Worm (Caenorhabditis elegans) whole organism, early embryonic: Measurements from ENCODE around the gene ZK177.1.

Experiments
- B0310.2 ChIP-seq: sonication (generic microtip); optimal IDR thresholded peaks from 2 replicates; lab custom pipeline; 2016; ENCODE audit warnings: mild to moderate bottlenecking, missing genetic modification characterization, missing compliant biosample characterization
- F13C5.2 ChIP-seq: sonication (generic microtip); optimal IDR thresholded peaks from 2 replicates; lab custom pipeline; 2017; ENCODE audit warnings: mild to moderate bottlenecking, missing genetic modification characterization, inconsistent platforms, missing compliant biosample characterization
- aly-1 ChIP-seq: sonication (generic microtip); optimal IDR thresholded peaks from 2 replicates; lab custom pipeline; 2016; ENCODE audit warnings: missing genetic modification characterization, missing compliant biosample characterization
- ama-1 ChIP-seq: fragments of 150-350 bp; optimal IDR thresholded peaks from 2 replicates; lab custom pipeline; 2014
- ceh-13 ChIP-seq: fragments of 200-800 bp; sonication (Bioruptor generic); optimal IDR thresholded peaks from 2 replicates; lab custom pipeline; 2018; ENCODE audit warnings: mild to moderate bottlenecking, missing genetic modification characterization, missing compliant biosample characterization
- ceh-36 ChIP-seq: sonication (generic microtip); optimal IDR thresholded peaks from 2 replicates; lab custom pipeline; 2016; ENCODE audit warnings: missing genetic modification characterization, inconsistent platforms, missing compliant biosample characterization
- ets-7 ChIP-seq: sonication (generic microtip); optimal IDR thresholded peaks from 2 replicates; lab custom pipeline; 2016; ENCODE audit warnings: missing genotype, missing genetic modification characterization, missing compliant biosample characterization
- flt-1 ChIP-seq: fragments of 200-800 bp; sonication (Bioruptor generic); IDR thresholded peaks from 2 replicates; pipeline ENCODE4 v1.3.6; 2022; ENCODE audit warnings: missing genetic modification characterization, missing compliant biosample characterization
- hmbx-1 ChIP-seq: sonication (generic microtip); optimal IDR thresholded peaks from 2 replicates; lab custom pipeline; 2016; ENCODE audit warnings: mild to moderate bottlenecking, missing genetic modification characterization, missing compliant biosample characterization
- hmg-4 ChIP-seq: fragments of 200-800 bp; sonication (Bioruptor generic); optimal IDR thresholded peaks from 2 replicates; lab custom pipeline; 2018; ENCODE audit warnings: mild to moderate bottlenecking, missing genetic modification characterization, missing compliant biosample characterization
- hnd-1 ChIP-seq: sonication (generic microtip); optimal IDR thresholded peaks from 2 replicates; lab custom pipeline; 2016; ENCODE audit warnings: missing genetic modification characterization, missing compliant biosample characterization
- pes-1 ChIP-seq: fragments of 200-800 bp; sonication (Bioruptor generic); IDR thresholded peaks from 2 replicates; pipeline ENCODE4 v1.3.6; 2022; ENCODE audit warnings: missing genetic modification reagents, missing genetic modification characterization, missing compliant biosample characterization
- scrt-1 ChIP-seq: fragments of 200-800 bp; sonication (Bioruptor generic); IDR thresholded peaks from 2 replicates; pipeline ENCODE4 v1.3.6; 2022; ENCODE audit warnings: missing genetic modification characterization, missing compliant biosample characterization
- sea-1 ChIP-seq: fragments of 200-800 bp; sonication (Bioruptor generic); conservative IDR thresholded peaks from 2 replicates; pipeline ENCODE4 v1.3.6; 2022; ENCODE audit warnings: missing genetic modification characterization, missing compliant biosample characterization
- tbx-11 ChIP-seq: fragments of 200-800 bp; sonication (Bioruptor generic); IDR thresholded peaks from 2 replicates; pipeline ENCODE4 v1.3.6; 2022; ENCODE audit warnings: missing genetic modification characterization, missing compliant biosample characterization
- tbx-37 ChIP-seq: fragments of 200-800 bp; sonication (Bioruptor generic); conservative IDR thresholded peaks from 2 replicates; pipeline ENCODE4 v1.3.6; 2022; ENCODE audit warnings: missing genetic modification reagents, missing genetic modification characterization, missing compliant biosample characterization
- tra-4 ChIP-seq: sonication (generic microtip); optimal IDR thresholded peaks from 2 replicates; lab custom pipeline; 2017; ENCODE audit warnings: missing genetic modification characterization, missing compliant biosample characterization

ZK177.1 gene

ce11 chrII:5514846-5515245 is 13.1 kb upstream of the ZK177.1 start, which contains the start of gene sahd-1:
Gene sahd-1 (minus strand): TSS chrII:5514945.
- no peak for TF ChIP-seq scrt-1 (GFP tag; lab: Robert Waterston, UW)
- no peak for TF ChIP-seq B0310.2 (tag; lab: Kevin White, UChicago)
- no peak for TF ChIP-seq ceh-13 (GFP tag; lab: Kevin White, UChicago)
- TF ChIP-seq ets-7 (tag; lab: Kevin White, UChicago): no peak
- TF ChIP-seq hnd-1 (tag; lab: Kevin White, UChicago): no peak
- TF ChIP-seq tbx-37: no peak
- TF ChIP-seq ama-1: no peak
- TF ChIP-seq hmbx-1 (tag; lab: Kevin White, UChicago): no peak
- TF ChIP-seq ceh-36: no peak
- no peak for TF ChIP-seq F13C5.2 (tag; lab: Kevin White, UChicago)
- TF ChIP-seq tra-4 (tag; lab: Kevin White, UChicago): no peak
- TF ChIP-seq flt-1 (GFP tag; lab: Robert Waterston, UW): no peak
- TF ChIP-seq hmg-4 (GFP tag; lab: Kevin White, UChicago): no peak
- TF ChIP-seq aly-1 (tag; lab: Kevin White, UChicago): no peak
- TF ChIP-seq sea-1 (GFP tag; lab: Robert Waterston, UW): no peak
- TF ChIP-seq tbx-11 (GFP tag; lab: Robert Waterston, UW): no peak
- no peak for TF ChIP-seq pes-1 (GFP tag; lab: Robert Waterston, UW)

DNA sequence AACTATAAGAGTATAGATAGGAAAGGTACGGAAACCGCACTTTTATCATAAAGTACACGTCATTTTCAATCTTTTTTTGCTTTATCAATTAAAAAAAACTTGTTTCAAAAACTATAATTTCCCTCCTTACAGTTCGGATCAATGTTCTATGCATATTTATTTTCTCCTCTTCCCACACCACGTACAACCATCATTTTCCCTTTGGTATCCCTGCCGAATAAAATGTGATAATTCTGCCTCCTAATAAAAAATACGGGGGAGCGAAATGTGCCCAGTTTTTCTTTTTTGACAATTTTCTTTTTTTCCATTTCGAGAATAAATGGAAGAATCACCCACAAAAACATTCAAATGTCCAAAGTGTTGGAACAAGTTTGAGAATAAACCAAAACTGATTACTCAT is 12.4 kb upstream of the ZK177.1 start, which contains the start of gene ZK177.3:
TSS of gene ZK177.3 (plus strand) at position 301 of the 400 bp plus-strand sequence.
- no peak for TF ChIP-seq hmg-4 (GFP tag; lab: Kevin White, UChicago)
- no peak for TF ChIP-seq pes-1 (GFP tag; lab: Robert Waterston, UW)
- no peak for TF ChIP-seq hmbx-1 (tag; lab: Kevin White, UChicago)
- no peak for TF ChIP-seq hnd-1 (tag; lab: Kevin White, UChicago)
- TF ChIP-seq tra-4 (tag; lab: Kevin White, UChicago): no peak
- no peak for TF ChIP-seq tbx-37
- TF ChIP-seq flt-1 (GFP tag; lab: Robert Waterston, UW): no peak
- no peak for TF ChIP-seq sea-1 (GFP tag; lab: Robert Waterston, UW)
- no peak for TF ChIP-seq F13C5.2 (tag; lab: Kevin White, UChicago)
- no peak for TF ChIP-seq aly-1 (tag; lab: Kevin White, UChicago)
- TF ChIP-seq B0310.2 (tag; lab: Kevin White, UChicago): no peak
- no peak for TF ChIP-seq scrt-1 (GFP tag; lab: Robert Waterston, UW)
- no peak for TF ChIP-seq ceh-13 (GFP tag; lab: Kevin White, UChicago)
- no peak for TF ChIP-seq ceh-36
- TF ChIP-seq ets-7 (tag; lab: Kevin White, UChicago): no peak
- no peak for TF ChIP-seq tbx-11 (GFP tag; lab: Robert Waterston, UW)
- no peak for TF ChIP-seq ama-1

DNA sequence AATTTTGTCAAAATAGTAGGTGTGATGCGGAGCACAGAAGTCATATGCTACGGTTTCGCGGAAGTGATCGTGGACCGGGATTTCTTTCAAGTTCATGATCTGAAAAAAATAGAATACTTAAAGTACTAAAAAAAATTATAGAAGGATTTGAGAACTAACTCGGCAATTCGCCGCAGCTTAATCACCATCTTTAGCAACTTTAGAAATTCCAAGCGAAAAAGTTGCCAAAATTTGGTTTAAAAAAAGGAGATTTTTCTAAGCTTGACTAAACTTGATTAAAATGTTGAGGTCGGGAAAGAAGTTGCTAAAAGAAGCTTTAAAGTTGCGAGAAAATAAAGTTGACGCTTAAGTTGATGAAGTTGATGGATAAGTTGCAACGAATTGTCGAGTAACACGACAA is 10.3 kb upstream of the ZK177.1 start, which contains the start of gene ZK177.9:
TSS of gene ZK177.9 (minus strand) at position 101 of the 400 bp plus-strand sequence.
- no peak for TF ChIP-seq hnd-1 (tag; lab: Kevin White, UChicago)
- no peak for TF ChIP-seq tbx-37
- TF ChIP-seq sea-1 (GFP tag; lab: Robert Waterston, UW): no peak
- no peak for TF ChIP-seq tra-4 (tag; lab: Kevin White, UChicago)
- no peak for TF ChIP-seq F13C5.2 (tag; lab: Kevin White, UChicago)
- TF ChIP-seq aly-1 (tag; lab: Kevin White, UChicago): no peak
- TF ChIP-seq ets-7 (tag; lab: Kevin White, UChicago): no peak
- no peak for TF ChIP-seq tbx-11 (GFP tag; lab: Robert Waterston, UW)
- TF ChIP-seq ama-1: no peak
- no peak for TF ChIP-seq ceh-36
- no peak for TF ChIP-seq pes-1 (GFP tag; lab: Robert Waterston, UW)

ce11 chrII:5518055-5518454 is 9.9 kb upstream of the ZK177.1 start:
- TF ChIP-seq ama-1: no peak

ce11 chrII:5518910-5519309 is 9.0 kb upstream of the ZK177.1 start, which contains the start of gene ZK177.2:
Gene ZK177.2 (plus strand): TSS chrII:5519210.
- TF ChIP-seq B0310.2 (tag; lab: Kevin White, UChicago) (no peak), flt-1 (GFP tag; lab: Robert Waterston, UW) (no peak), tra-4 (tag; lab: Kevin White, UChicago) (no peak), ceh-13 (GFP tag; lab: Kevin White, UChicago) (no peak), sea-1 (GFP tag; lab: Robert Waterston, UW) (no peak), hmbx-1 (tag; lab: Kevin White, UChicago) (no peak), scrt-1 (GFP tag; lab: Robert Waterston, UW) (no peak), tbx-37 (no peak), ama-1 (no peak), hmg-4 (GFP tag; lab: Kevin White, UChicago) (no peak), hnd-1 (tag; lab: Kevin White, UChicago) (no peak), pes-1 (GFP tag; lab: Robert Waterston, UW) (no peak), aly-1 (tag; lab: Kevin White, UChicago) (no peak), ets-7 (tag; lab: Kevin White, UChicago) (no peak), F13C5.2 (tag; lab: Kevin White, UChicago) (no peak)

ce11 chrII:5521411-5521810 is 6.5 kb upstream of the ZK177.1 start, which contains the start of gene ZK177.12:
Gene ZK177.12 (plus strand): TSS chrII:5521711.
- TF ChIP-seq scrt-1 (GFP tag; lab: Robert Waterston, UW) (no peak), hmg-4 (GFP tag; lab: Kevin White, UChicago) (no peak), aly-1 (tag; lab: Kevin White, UChicago) (no peak), B0310.2 (tag; lab: Kevin White, UChicago) (no peak), sea-1 (GFP tag; lab: Robert Waterston, UW) (no peak), tbx-11 (GFP tag; lab: Robert Waterston, UW) (no peak), F13C5.2 (tag; lab: Kevin White, UChicago) (no peak), hnd-1 (tag; lab: Kevin White, UChicago) (no peak), tbx-37 (no peak), hmbx-1 (tag; lab: Kevin White, UChicago) (no peak), flt-1 (GFP tag; lab: Robert Waterston, UW) (no peak), ceh-13 (GFP tag; lab: Kevin White, UChicago) (no peak), ets-7 (tag; lab: Kevin White, UChicago) (no peak), ceh-36 (no peak), tra-4 (tag; lab: Kevin White, UChicago) (no peak), ama-1 (no peak), pes-1 (GFP tag; lab: Robert Waterston, UW) (no peak)
